Fruit fly (Drosophila melanogaster) whole organism, pupa: ENCODE results near the gene Mettl3.

Experiments
- CG10348 ChIP-seq: fragments of 200-800 bp; sonication (Bioruptor generic); IDR thresholded peaks from 2 replicates; pipeline ENCODE4 v1.3.6; 2022; ENCODE audit warnings: missing biosample characterization, missing genetic modification characterization
- CG14655 ChIP-seq: fragments of 200-800 bp; sonication (Bioruptor generic); optimal IDR thresholded peaks from 3 replicates; lab custom pipeline; 2017; ENCODE audit warnings: mild to moderate bottlenecking, missing biosample characterization, missing genetic modification reagents, missing genetic modification characterization
- CG15710 ChIP-seq: fragments of 200-800 bp; sonication (Bioruptor generic); optimal IDR thresholded peaks from 2 replicates; lab custom pipeline; 2018; ENCODE audit warnings: missing biosample characterization, mild to moderate bottlenecking, missing genetic modification characterization, moderate library complexity
- CG17806 ChIP-seq: fragments of 200-800 bp; sonication (Bioruptor generic); optimal IDR thresholded peaks from 2 replicates; lab custom pipeline; 2018; ENCODE audit warnings: missing biosample characterization, mild to moderate bottlenecking, missing genetic modification characterization, moderate library complexity
- CG34367 ChIP-seq: fragments of 200-800 bp; sonication (Bioruptor generic); optimal IDR thresholded peaks from 2 replicates; lab custom pipeline; 2018; ENCODE audit warnings: missing biosample characterization, mild to moderate bottlenecking, missing genetic modification characterization
- CG8301 ChIP-seq: fragments of 200-800 bp; sonication (Bioruptor generic); optimal IDR thresholded peaks from 2 replicates; lab custom pipeline; 2018; ENCODE audit warnings: missing biosample characterization, mild to moderate bottlenecking, missing genetic modification characterization
- Ets98B ChIP-seq: fragments of 200-800 bp; sonication (Bioruptor generic); IDR thresholded peaks from 2 replicates; pipeline ENCODE4 v1.3.6; 2022; ENCODE audit warnings: missing biosample characterization, missing genetic modification characterization
- Pif1A ChIP-seq: fragments of 200-800 bp; sonication (Bioruptor generic); optimal IDR thresholded peaks from 3 replicates; lab custom pipeline; 2016; ENCODE audit warnings: missing biosample characterization, missing genetic modification characterization
- fd96Ca ChIP-seq: fragments of 200-800 bp; sonication (Bioruptor generic); IDR thresholded peaks from 3 replicates; pipeline ENCODE4 v1.3.6; 2022; ENCODE audit warnings: missing biosample characterization, missing genetic modification characterization
- rn ChIP-seq: fragments of 200-800 bp; sonication (Bioruptor generic); IDR thresholded peaks from 2 replicates; pipeline ENCODE4 v1.3.6; 2022; ENCODE audit warnings: missing biosample characterization, missing genetic modification characterization

DNA sequence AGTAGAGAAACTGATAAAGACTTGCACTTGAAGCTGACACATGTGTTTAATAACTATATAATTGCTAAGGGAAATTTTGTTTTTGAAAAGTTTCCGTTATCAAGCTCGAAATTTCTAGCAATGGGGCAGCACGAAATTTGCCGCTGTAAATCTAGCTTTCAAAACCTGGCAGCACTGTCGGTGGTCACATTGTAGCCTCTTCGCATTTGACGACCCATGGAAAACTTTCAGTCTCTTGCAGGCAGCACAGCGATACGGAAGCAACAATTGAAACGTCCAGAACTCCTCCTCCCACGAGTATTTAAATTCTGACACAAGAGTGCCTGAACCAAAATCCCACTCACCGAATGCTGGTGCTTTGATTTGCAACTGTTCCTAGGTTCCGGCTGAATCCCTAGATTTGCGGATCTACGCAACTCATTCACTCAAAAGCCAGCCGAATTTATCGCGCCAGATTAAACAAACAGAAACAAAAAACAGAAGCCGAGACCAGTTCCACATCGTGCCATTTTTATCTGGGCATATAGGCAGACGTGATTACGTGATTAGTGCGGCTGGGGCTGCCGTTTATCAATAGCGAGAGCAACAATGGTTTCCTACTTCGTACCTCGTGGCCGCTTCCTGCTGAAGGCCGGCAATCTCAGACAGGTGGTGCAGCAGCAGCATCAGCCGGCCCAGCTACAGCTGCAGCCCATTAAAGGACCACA is 19.7 kb downstream of the Mettl3 start:
- TF ChIP-seq CG34367 (no peak), CG8301 (tag; lab: Kevin White, UChicago) (no peak), Pif1A (GFP tag; lab: Kevin White, UChicago) (no peak), CG10348 (GFP tag; lab: Robert Waterston, UW) (no peak), CG14655 (GFP tag; lab: Kevin White, UChicago) (no peak), Ets98B (GFP tag; lab: Robert Waterston, UW) (no peak), rn (GFP tag; lab: Robert Waterston, UW) (no peak), fd96Ca (GFP tag; lab: Robert Waterston, UW) (peak; percentile 47; the same call in 1 of the 3 replicates), CG17806 (tag; lab: Kevin White, UChicago) (no peak), CG15710 (tag; lab: Kevin White, UChicago) (no peak)
